Worm (Caenorhabditis elegans) whole organism, young adult: ENCODE results near the gene myrf-1.

Experiments used
- cebp-1 ChIP-seq, 2 experiments: fragments of 200-800 bp in 1 of 2; sonication (Bioruptor generic) in 1 of 2; sonication (generic microtip) in 1 of 2; IDR thresholded peaks in 1 of 2; optimal IDR thresholded peaks in 1 of 2; 2 replicates each; pipeline versions ENCODE4 v1.3.6 to Lab custom; 2017 to 2022; ENCODE audit warnings: missing compliant biosample characterization in 2 of 2, missing genetic modification characterization in 2 of 2, mild to moderate bottlenecking in 1 of 2, missing genetic modification reagents in 1 of 2, moderate library complexity in 1 of 2
- lsy-27 ChIP-seq: sonication (generic microtip); optimal IDR thresholded peaks from 2 replicates; lab custom pipeline; 2017; ENCODE audit warnings: missing genetic modification characterization, mild to moderate bottlenecking, missing compliant biosample characterization, antibody characterized with exemption, missing genotype, borderline replicate concordance; ENCODE audit not compliant: insufficient read depth

The myrf-1 gene

DNA sequence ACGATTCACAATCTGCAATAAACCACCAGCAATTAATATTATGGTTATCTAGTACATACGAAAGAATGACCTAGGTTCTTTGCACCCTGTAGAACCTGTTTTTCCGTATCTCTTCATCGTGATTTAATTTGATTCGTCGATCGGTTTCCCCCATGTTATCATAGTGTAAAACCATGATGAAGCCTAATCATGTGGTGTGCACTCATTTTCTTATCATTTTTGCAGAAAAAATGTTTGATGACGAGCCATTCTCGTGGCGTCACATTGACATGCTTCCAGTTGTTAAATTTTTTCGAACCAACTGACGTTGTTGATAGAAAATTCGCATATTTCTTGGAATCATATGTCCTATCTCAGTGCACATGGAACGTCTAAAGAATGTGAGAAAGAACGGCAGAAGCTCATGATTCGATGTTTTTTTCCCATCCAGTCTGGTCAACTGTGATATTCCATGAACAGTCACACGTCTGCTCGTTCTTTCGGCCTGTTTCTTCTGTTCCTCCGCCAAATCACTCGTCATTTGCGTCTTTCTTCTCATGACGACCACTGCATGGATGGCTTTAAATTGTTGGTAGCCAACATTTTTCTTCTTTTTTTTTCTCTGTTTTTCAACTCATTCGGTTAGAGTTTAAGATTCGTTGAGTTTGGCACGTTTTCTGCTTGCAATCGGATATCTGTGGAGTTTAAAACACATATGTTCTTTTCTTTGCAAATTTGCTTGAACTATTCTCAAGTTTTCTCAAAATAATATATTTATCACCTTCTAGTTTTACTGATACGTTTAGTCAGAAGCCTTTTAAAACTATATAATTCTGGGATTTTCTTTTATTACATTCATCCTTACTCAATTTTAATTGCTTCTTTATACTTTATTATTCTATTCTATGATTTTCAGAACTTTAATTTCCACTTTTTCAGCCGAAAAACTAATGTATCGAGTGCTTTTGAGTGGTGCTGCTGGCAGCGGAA, 54.7 kb downstream of the myrf-1 start, which contains the start of gene ZK673.2 (continued):
- no peak for TF ChIP-seq lsy-27 (tag; lab: Kevin White, UChicago)
- TF ChIP-seq cebp-1 (GFP tag; IDR thresholded peaks at IDR 0.05; lab: Robert Waterston, UW): peak; percentile 24; the same call in 1 of the 2 replicates
- peak; percentile 75 for TF ChIP-seq cebp-1 (tag; optimal IDR thresholded peaks at IDR 0.05; lab: Kevin White, UChicago)
